Fruit fly (Drosophila melanogaster) ovary, adult (tissue): ENCODE measurements around the gene eys.

Experiments used
- CG17801 ChIP-seq: fragments of 200-800 bp; optimal IDR thresholded peaks from 2 replicates; lab custom pipeline; 2019; ENCODE audit warnings: missing biosample characterization, mild to moderate bottlenecking, missing genetic modification characterization, moderate library complexity; ENCODE audit not compliant: partially characterized antibody

eys gene

dm6 chr2L:2363626-2364147 lies 52.2 kb downstream of the eys start:
- TF ChIP-seq CG17801 (GFP tag; lab: Kevin White, UChicago): peak; percentile 97

- TF ChIP-seq CG17801 (GFP tag; lab: Kevin White, UChicago): no peak
These were observed 52.8 kb downstream of the eys start for dm6 chr2L:2364200-2364754.

dm6 chr2L:2365077-2365651 lies 53.7 kb downstream of the eys start, which contains the start of the genes Rab5 and Axud1:
TSS of gene Rab5 (minus strand) at chr2L:2365273.
TSS of gene Axud1 (plus strand) at chr2L:2365345.
- TF ChIP-seq CG17801 (GFP tag; lab: Kevin White, UChicago): no peak

DNA sequence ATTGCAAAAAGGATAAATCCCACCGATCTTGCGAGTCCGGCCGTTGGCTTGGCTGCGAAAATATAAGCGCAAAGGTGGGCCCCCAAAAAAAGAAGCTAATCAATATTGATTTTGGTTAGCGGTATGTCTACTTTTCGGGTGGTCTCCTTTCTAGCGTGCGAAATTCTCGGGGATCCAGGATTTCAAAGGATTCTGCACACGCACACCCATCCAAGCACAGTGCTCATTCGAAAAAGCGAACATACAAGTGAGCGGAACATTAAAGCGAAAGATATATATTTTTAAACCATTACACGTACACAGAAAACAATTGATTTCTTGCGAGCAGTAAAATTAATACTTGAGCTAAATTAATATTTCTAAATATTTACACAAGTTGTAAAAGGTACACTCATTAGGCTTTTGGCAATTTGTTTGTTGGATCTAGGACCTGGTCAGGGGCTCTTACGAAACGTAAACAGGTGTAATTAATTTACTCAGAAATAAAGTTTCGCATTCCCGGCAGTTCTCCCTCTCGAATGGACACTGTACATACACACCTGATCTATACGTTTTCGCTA lies 54.3 kb downstream of the eys start:
- TF ChIP-seq CG17801 (GFP tag; lab: Kevin White, UChicago): no peak

DNA sequence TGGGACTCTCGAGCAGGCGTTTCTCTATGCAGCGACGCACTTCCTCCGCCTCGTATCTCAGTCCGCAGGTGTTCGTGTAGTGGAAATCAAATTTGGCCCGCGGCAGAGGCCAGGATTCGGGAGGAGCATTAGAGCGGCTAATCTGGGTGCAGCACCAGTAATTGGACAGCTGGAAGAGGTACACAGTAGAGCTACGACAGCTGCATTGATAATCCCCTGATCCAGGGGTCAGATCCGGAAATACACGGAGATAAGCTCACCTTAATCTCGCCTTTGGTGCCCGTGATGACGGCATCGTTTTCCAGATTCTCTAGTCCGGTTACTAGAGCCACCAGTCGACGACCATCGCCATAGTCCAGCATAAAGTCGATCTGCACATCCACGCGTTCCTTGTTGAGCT lies 58.9 kb downstream of the eys start:
- no peak for TF ChIP-seq CG17801 (GFP tag; lab: Kevin White, UChicago)

DNA sequence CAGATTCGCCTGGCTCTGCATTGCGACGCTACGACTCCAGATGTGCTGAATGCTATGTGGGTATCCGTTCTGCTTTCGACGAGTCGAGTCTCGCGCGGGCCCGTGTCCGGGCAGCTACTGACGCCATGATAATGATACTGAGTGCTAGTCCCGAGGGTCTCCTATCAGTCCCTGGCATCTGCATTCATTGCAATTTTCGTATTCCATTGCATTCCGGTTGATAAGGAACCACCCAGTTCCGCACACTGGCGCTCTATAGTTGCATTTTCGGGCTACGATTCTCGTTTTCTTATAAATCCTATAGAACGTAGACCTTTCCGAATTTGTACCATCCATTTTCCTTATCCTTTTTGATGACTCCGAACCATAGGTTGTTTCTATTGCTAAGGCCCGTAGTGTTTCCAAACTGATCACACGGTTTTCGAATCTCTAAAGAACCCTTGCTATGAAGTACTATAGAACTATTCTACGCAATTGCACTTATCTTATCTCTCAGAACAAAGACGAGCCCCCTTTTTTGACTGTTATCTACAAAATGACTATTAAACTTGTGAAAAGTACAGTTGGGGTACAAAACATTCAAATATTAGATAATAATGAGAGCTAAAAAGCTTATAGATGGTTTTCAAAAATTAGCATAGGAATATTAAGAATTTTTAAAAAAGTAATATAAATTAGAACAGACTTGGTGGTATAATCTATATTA lies 60.1 kb downstream of the eys start, which contains the start of gene CG3597:
Gene CG3597 (minus strand): TSS at position 119 of the 706 bp plus-strand sequence.
- no peak for TF ChIP-seq CG17801 (GFP tag; lab: Kevin White, UChicago)

- TF ChIP-seq CG17801 (GFP tag; lab: Kevin White, UChicago): no peak
These were observed 60.6 kb downstream of the eys start for dm6 chr2L:2372112-2372449.

dm6 chr2L:2373818-2374746 lies 62.6 kb downstream of the eys start, which contains the start of the genes CG3609 and CG15390:
TSS of gene CG3609 (minus strand) at chr2L:2374627.
TSS of gene CG15390 (plus strand) at chr2L:2374713.
- peak; percentile 76 for TF ChIP-seq CG17801 (GFP tag; lab: Kevin White, UChicago)

DNA sequence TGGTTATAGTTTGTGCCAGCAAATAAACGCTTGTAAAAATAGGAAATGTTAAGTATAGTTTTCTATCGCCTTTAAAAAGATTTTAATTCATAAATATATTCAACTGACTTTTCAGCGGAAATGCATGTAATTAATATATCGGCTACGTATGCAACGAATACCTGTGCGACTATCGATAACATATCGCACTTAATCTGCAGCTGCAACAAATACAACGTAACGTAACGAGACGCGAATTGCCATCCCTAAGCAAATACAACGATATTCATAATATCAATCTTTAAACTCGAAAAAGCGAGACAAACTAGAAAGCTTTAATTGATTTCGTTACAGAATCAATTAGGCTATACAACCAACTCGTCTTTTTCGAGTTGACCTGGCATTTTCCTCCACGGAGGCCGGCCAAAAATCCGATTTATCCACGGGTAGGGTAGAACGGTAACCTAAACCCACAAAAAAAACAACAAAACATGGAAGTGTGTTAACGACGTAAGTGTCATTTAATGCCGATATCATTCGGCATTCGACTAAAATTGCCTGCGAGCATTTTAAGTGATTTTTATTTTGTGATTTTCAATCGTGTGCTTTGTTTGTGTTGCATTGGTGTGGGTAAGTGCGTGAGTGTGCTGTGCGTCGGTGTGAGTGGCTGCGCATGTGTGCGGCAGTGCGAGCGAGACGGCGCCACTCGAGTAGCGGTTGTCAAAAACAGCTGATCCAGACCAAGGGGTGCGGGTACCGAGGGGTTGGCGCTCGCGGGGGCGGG lies 64.4 kb downstream of the eys start, which contains the start of gene Atxn7:
Gene Atxn7 (plus strand): TSS at position 187 of the 763 bp plus-strand sequence.
- peak; percentile 78 for TF ChIP-seq CG17801 (GFP tag; lab: Kevin White, UChicago)

- TF ChIP-seq CG17801 (GFP tag; lab: Kevin White, UChicago): no peak
These were observed 64.9 kb downstream of the eys start for dm6 chr2L:2376418-2376702.

DNA sequence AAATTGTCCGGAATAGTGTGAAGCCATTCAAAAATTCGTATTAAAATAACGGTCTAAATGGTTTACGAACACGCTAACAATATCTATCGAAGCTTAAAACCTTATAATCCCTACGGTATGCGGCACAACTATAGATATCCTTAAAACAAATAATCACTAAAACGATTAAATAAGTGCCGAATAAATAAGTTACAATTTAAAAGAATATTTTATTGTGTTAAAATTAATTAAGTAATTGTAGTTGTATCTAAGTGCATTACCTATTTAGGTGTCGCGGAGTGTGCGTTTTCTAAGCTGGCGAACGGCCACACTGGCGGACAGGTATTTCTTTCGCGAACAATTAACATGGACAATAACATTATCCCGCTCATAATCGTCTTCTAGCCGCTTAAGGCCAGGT lies 69.3 kb downstream of the eys start, which contains the start of gene Eogt:
Gene Eogt (plus strand): TSS at position 293 of the 400 bp plus-strand sequence.
- TF ChIP-seq CG17801 (GFP tag; lab: Kevin White, UChicago): peak; percentile 86

- no peak for TF ChIP-seq CG17801 (GFP tag; lab: Kevin White, UChicago)
These were observed 71.5 kb downstream of the eys start, which contains the start of gene PIG-Wa for dm6 chr2L:2382971-2383370. TSS of gene PIG-Wa (plus strand) at chr2L:2383202.

- no peak for TF ChIP-seq CG17801 (GFP tag; lab: Kevin White, UChicago)
These were observed 74.2 kb downstream of the eys start, which contains the start of gene CG3557 for dm6 chr2L:2385692-2386091. TSS of gene CG3557 (minus strand) at chr2L:2385792.
